Worm (Caenorhabditis elegans) whole organism, L4 larva: Measurements from ENCODE around the gene pals-18.

Experiments used
- F26F4.8 ChIP-seq: fragments of 200-800 bp; sonication (Bioruptor generic); conservative IDR thresholded peaks from 2 replicates; pipeline ENCODE4 v1.3.6; 2022; ENCODE audit warnings: missing genetic modification characterization, missing compliant biosample characterization
- F49E8.2 ChIP-seq: sonication (generic microtip); optimal IDR thresholded peaks from 2 replicates; lab custom pipeline; 2016; ENCODE audit warnings: missing compliant biosample characterization, mild to moderate bottlenecking, missing genetic modification characterization, borderline replicate concordance
- Y5F2A.4 ChIP-seq: fragments of 200-800 bp; sonication (Bioruptor generic); optimal IDR thresholded peaks from 2 replicates; lab custom pipeline; 2018; ENCODE audit warnings: mild to moderate bottlenecking, missing genetic modification characterization, missing compliant biosample characterization
- aha-1 ChIP-seq: fragments of 150-350 bp; peaks from one replicate; lab custom pipeline; 2014; ENCODE audit warnings: missing biosample characterization, missing genetic modification characterization
- aly-2 ChIP-seq: sonication (generic microtip); optimal IDR thresholded peaks from 2 replicates; lab custom pipeline; 2018; ENCODE audit warnings: missing biosample characterization, missing genetic modification characterization
- ama-1 ChIP-seq: fragments of 150-350 bp; optimal IDR thresholded peaks from 2 replicates; lab custom pipeline; 2014; ENCODE audit warnings: inconsistent platforms, mixed read lengths
- ceh-44 ChIP-seq: fragments of 200-800 bp; sonication (Bioruptor generic); IDR thresholded peaks from 2 replicates; pipeline ENCODE4 v1.3.6; 2022; ENCODE audit warnings: missing genetic modification reagents, missing genetic modification characterization, missing compliant biosample characterization
- cey-2 ChIP-seq: sonication (generic microtip); optimal IDR thresholded peaks from 3 replicates; lab custom pipeline; 2017; ENCODE audit warnings: missing genetic modification characterization, mild to moderate bottlenecking, missing compliant biosample characterization, antibody characterized with exemption, borderline replicate concordance; ENCODE audit not compliant: insufficient read depth
- ctbp-1 ChIP-seq: fragments of 200-800 bp; sonication (Bioruptor generic); IDR thresholded peaks from 2 replicates; pipeline ENCODE4 v1.3.6; 2022; ENCODE audit warnings: missing genetic modification reagents, missing genetic modification characterization, missing compliant biosample characterization
- daf-16 ChIP-seq, 3 experiments: sonication (generic microtip); optimal IDR thresholded peaks; 2 replicates each; lab custom pipeline; 2016 to 2017; ENCODE audit warnings: missing genetic modification characterization in 3 of 3, missing genetic modification reagents in 3 of 3, mild to moderate bottlenecking in 2 of 3, missing compliant biosample characterization in 2 of 3, missing biosample characterization in 1 of 3, moderate library complexity in 1 of 3
- dmd-6 ChIP-seq: fragments of 200-800 bp; sonication (Bioruptor generic); IDR thresholded peaks from 2 replicates; pipeline ENCODE4 v1.3.6; 2022; ENCODE audit warnings: missing genetic modification reagents, missing genetic modification characterization, missing compliant biosample characterization
- dve-1 ChIP-seq: sonication (generic microtip); optimal IDR thresholded peaks from 2 replicates; lab custom pipeline; 2017; ENCODE audit warnings: antibody characterized with exemption, mild to moderate bottlenecking, missing genetic modification characterization, missing compliant biosample characterization; ENCODE audit not compliant: insufficient read depth
- egl-43 ChIP-seq: fragments of 200-800 bp; sonication (Bioruptor generic); IDR thresholded peaks from 2 replicates; pipeline ENCODE4 v1.3.6; 2022; ENCODE audit warnings: missing genetic modification reagents, missing genetic modification characterization, missing compliant biosample characterization
- hif-1 ChIP-seq, 2 experiments: sonication (generic microtip); optimal IDR thresholded peaks; 2 replicates each; lab custom pipeline; 2016 to 2017; ENCODE audit warnings: missing compliant biosample characterization in 2 of 2, missing genetic modification characterization in 2 of 2, missing genetic modification reagents in 2 of 2, missing genotype in 2 of 2, mild to moderate bottlenecking in 1 of 2
- hlh-11 ChIP-seq: fragments of 200-800 bp; sonication (Bioruptor generic); optimal IDR thresholded peaks from 2 replicates; lab custom pipeline; 2018; ENCODE audit warnings: mild to moderate bottlenecking, missing genetic modification characterization, missing compliant biosample characterization
- hlh-30 ChIP-seq: sonication (generic microtip); optimal IDR thresholded peaks from 2 replicates; lab custom pipeline; 2017; ENCODE audit warnings: antibody characterized with exemption, mild to moderate bottlenecking, missing genetic modification characterization, missing compliant biosample characterization; ENCODE audit not compliant: insufficient read depth
- jun-1 ChIP-seq: fragments of 150-350 bp; optimal IDR thresholded peaks from 2 replicates; lab custom pipeline; 2014; ENCODE audit warnings: missing biosample characterization, missing genetic modification reagents, missing genetic modification characterization
- lim-7 ChIP-seq: fragments of 200-800 bp; sonication (Bioruptor generic); IDR thresholded peaks from 2 replicates; pipeline ENCODE4 v1.3.6; 2022; ENCODE audit warnings: missing genetic modification characterization, missing compliant biosample characterization
- lin-38 ChIP-seq: fragments of 200-800 bp; sonication (Bioruptor generic); IDR thresholded peaks from 2 replicates; pipeline ENCODE4 v1.3.6; 2022; ENCODE audit warnings: missing genetic modification reagents, missing genetic modification characterization, missing compliant biosample characterization
- madf-5 ChIP-seq, 2 experiments: fragments of 200-800 bp; sonication (Bioruptor generic); IDR thresholded peaks; 2 replicates each; pipeline ENCODE4 v1.3.6; 2022; ENCODE audit warnings: missing compliant biosample characterization in 2 of 2, missing genetic modification characterization in 2 of 2
- mdl-1 ChIP-seq, 2 experiments: fragments of 150-350 bp in 1 of 2; sonication (generic microtip) in 1 of 2; optimal IDR thresholded peaks; 2 replicates each; lab custom pipeline; 2014 to 2017; ENCODE audit warnings: missing biosample characterization in 2 of 2, missing genetic modification characterization in 2 of 2
- mep-1 ChIP-seq: fragments of 150-350 bp; sonication (generic microtip); optimal IDR thresholded peaks from 3 replicates; lab custom pipeline; 2014; ENCODE audit warnings: missing biosample characterization, missing genetic modification characterization
- nhr-28 ChIP-seq: fragments of 150-350 bp; optimal IDR thresholded peaks from 2 replicates; lab custom pipeline; 2014; ENCODE audit warnings: missing biosample characterization, missing genetic modification characterization
- nhr-48 ChIP-seq: sonication (generic microtip); optimal IDR thresholded peaks from 2 replicates; lab custom pipeline; 2016; ENCODE audit warnings: mild to moderate bottlenecking, missing genetic modification characterization, missing compliant biosample characterization
- nhr-77 ChIP-seq: fragments of 150-350 bp; optimal IDR thresholded peaks from 2 replicates; lab custom pipeline; 2014; ENCODE audit warnings: missing biosample characterization, missing genetic modification characterization
- php-3 ChIP-seq: fragments of 200-800 bp; sonication (Bioruptor generic); IDR thresholded peaks from 2 replicates; pipeline ENCODE4 v1.3.6; 2022; ENCODE audit warnings: missing genetic modification reagents, missing genetic modification characterization, missing compliant biosample characterization
- pqm-1 ChIP-seq: sonication (generic microtip); optimal IDR thresholded peaks from 2 replicates; lab custom pipeline; 2017; ENCODE audit warnings: missing biosample characterization, missing genetic modification characterization
- rbr-2 ChIP-seq: sonication (generic microtip); optimal IDR thresholded peaks from 2 replicates; lab custom pipeline; 2016; ENCODE audit warnings: missing genotype, missing genetic modification characterization, missing compliant biosample characterization
- sdz-12 ChIP-seq: fragments of 200-800 bp; sonication (Bioruptor generic); optimal IDR thresholded peaks from 2 replicates; lab custom pipeline; 2018; ENCODE audit warnings: mild to moderate bottlenecking, missing genetic modification characterization, missing compliant biosample characterization
- set-16 ChIP-seq: fragments of 200-800 bp; sonication (Bioruptor generic); IDR thresholded peaks from 2 replicates; pipeline ENCODE4 v1.3.6; 2022; ENCODE audit warnings: missing genetic modification reagents, missing genetic modification characterization, missing compliant biosample characterization
- spr-1 ChIP-seq: sonication (generic microtip); optimal IDR thresholded peaks from 2 replicates; lab custom pipeline; 2016; ENCODE audit warnings: mild to moderate bottlenecking, missing genetic modification characterization, missing compliant biosample characterization
- vab-7 ChIP-seq: fragments of 200-800 bp; sonication (Bioruptor generic); IDR thresholded peaks from 2 replicates; pipeline ENCODE4 v1.3.6; 2022; ENCODE audit warnings: missing genetic modification reagents, missing genetic modification characterization, missing compliant biosample characterization
- zag-1 ChIP-seq: fragments of 150-350 bp; optimal IDR thresholded peaks from 2 replicates; lab custom pipeline; 2014; ENCODE audit warnings: missing biosample characterization, missing genetic modification characterization
- zip-2 ChIP-seq: fragments of 150-350 bp; optimal IDR thresholded peaks from 2 replicates; lab custom pipeline; 2014; ENCODE audit warnings: missing biosample characterization, missing genetic modification characterization

pals-18 gene

DNA sequence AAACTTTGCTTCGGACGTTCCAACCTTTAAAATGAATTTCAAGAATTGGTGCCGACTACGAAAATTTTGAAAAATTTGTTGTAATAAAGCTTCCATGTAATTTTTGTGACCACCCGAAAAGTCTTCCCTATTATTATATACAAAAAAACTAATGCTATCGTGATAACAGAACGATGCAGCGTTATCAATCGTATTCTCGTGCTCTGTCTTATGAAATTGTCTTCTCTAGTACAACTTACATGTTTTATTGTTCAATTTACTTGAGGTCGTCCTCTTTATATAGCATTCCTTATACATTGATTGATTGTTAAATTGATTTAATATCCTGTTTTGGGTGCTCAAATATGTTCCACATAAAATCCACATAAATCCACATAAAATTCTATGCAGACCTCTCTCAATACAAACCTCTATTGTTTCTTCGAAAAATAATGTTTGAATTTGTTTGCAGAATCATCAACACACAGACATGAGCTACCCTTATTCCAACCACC, 1.7 kb upstream of the pals-18 start, which contains the start of gene pals-19:
pals-19 (plus strand) TSS at position 444 of the 494 bp plus-strand sequence.
- no peak for TF ChIP-seq jun-1 (tag; lab: Kevin White, UChicago)
- no peak for TF ChIP-seq vab-7 (GFP tag; lab: Robert Waterston, UW)
- TF ChIP-seq php-3: 0 out of 2 replicates have a peak, but pooled peaks have one; percentile 26
- TF ChIP-seq madf-5 (GFP tag; IDR thresholded peaks at IDR 0.05; lab: Robert Waterston, UW): no peak
- TF ChIP-seq mep-1 (tag; lab: Kevin White, UChicago): peak; percentile 15
- TF ChIP-seq nhr-48 (tag; lab: Kevin White, UChicago): no peak
- TF ChIP-seq hlh-30 (tag; lab: Kevin White, UChicago): peak; percentile 14
- no peak for TF ChIP-seq daf-16 (GFP tag; optimal IDR thresholded peaks at IDR 0.05; lab: Kevin White, UChicago)
- peak; percentile 54 for TF ChIP-seq daf-16 (tag; optimal IDR thresholded peaks at IDR 0.05; lab: Kevin White, UChicago)
- TF ChIP-seq sdz-12 (GFP tag; lab: Kevin White, UChicago): no peak
- peak; percentile 17 for TF ChIP-seq hlh-11 (tag; lab: Kevin White, UChicago)
- TF ChIP-seq cey-2 (tag; lab: Kevin White, UChicago): no peak
- no peak for TF ChIP-seq egl-43
- TF ChIP-seq mdl-1 (tag; optimal IDR thresholded peaks at IDR 0.05; lab: Kevin White, UChicago): peak in 1 of 2 experiments; percentile 34
- TF ChIP-seq F26F4.8 (GFP tag; lab: Robert Waterston, UW): no peak
- no peak for TF ChIP-seq ceh-44 (GFP tag; lab: Robert Waterston, UW)
- no peak for TF ChIP-seq F49E8.2
- TF ChIP-seq nhr-77 (tag; lab: Kevin White, UChicago): peak; percentile 58
- peak; percentile 85 for TF ChIP-seq nhr-28 (tag; lab: Kevin White, UChicago)
- peak; percentile 47; the same call in 1 of the 2 replicates for TF ChIP-seq dmd-6 (GFP tag; lab: Robert Waterston, UW)
- TF ChIP-seq spr-1: no peak
- TF ChIP-seq dve-1 (tag; lab: Kevin White, UChicago): peak; percentile 30
- TF ChIP-seq ama-1 (lab: Kevin White, UChicago): no peak
- no peak for TF ChIP-seq lim-7 (GFP tag; lab: Robert Waterston, UW)
- no peak for TF ChIP-seq set-16 (GFP tag; lab: Robert Waterston, UW)
- no peak for TF ChIP-seq aly-2 (tag; lab: Kevin White, UChicago)
- peak; percentile 97 for TF ChIP-seq pqm-1

DNA sequence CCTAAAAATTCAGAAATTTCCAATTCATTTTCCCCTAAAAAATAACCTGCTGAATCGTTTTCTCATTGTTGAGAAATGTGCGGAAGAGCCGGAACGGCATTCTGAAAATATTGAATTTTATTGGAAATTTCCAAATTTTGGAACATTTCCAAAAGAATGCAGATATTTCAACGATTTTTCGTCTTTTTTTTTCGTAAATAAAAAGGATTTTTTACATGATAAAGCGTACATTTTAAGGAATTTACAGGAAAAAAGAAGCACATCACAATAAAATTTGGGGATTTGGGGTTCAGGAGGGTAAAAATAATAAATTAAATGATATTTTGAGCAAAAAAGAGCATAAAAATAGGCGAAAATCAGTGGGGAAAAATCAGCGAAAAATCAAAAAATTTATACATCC, 5.9 kb downstream of the pals-18 start, which contains the start of gene Y82E9BR.22:
Y82E9BR.22 (minus strand) TSS at position 101 of the 400 bp plus-strand sequence.
- TF ChIP-seq ama-1 (lab: Kevin White, UChicago) (no peak), cey-2 (tag; lab: Kevin White, UChicago) (no peak), ctbp-1 (GFP tag; lab: Robert Waterston, UW) (no peak), zip-2 (tag; lab: Kevin White, UChicago) (no peak), zag-1 (tag; lab: Kevin White, UChicago) (no peak), nhr-77 (tag; lab: Kevin White, UChicago) (no peak), jun-1 (tag; lab: Kevin White, UChicago) (no peak), Y5F2A.4 (GFP tag; lab: Kevin White, UChicago) (no peak)

DNA sequence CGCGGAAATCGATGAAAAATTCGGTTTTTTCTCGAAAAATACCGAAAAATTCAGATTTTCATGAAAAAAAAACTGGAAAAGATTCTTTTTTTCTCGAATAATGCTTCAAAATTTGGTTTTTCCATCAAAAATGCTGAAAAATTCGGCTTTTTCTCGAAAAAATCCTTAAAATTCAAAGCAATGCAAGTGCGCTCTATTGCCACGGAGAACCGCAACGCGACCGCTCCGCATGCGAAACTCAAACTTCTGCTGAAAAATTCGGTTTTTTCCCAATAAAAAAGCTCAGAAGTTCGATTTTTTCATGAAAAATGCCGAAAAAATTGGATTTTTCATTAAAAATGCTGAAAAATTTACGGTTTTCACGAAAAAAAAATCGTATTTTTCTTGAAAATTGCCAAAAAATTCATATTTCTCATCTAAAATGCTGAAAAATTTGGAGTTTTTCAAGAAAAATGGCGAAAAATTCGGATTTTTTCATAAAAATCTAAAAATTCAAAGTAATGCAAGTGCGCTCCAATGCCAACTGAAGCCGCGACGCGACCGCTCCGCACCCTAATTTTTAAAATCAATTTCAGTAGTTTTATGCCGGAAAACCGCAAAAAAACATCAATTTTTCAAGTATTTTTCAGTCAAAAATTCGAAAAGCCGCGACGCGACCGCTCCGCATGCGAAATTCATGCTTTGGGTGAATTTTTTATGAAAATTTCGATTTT, 10.1 kb downstream of the pals-18 start:
- peak; percentile 6 for TF ChIP-seq F49E8.2
- no peak for TF ChIP-seq hif-1 (tag; optimal IDR thresholded peaks at IDR 0.05; lab: Kevin White, UChicago)
- TF ChIP-seq rbr-2 (tag; lab: Kevin White, UChicago): no peak
- TF ChIP-seq aha-1 (tag; lab: Kevin White, UChicago): no peak
- peak; percentile 83 for TF ChIP-seq lin-38 (GFP tag; lab: Robert Waterston, UW)
- TF ChIP-seq, all 104 proteins: peak for 2
